Worm (Caenorhabditis elegans) whole organism, L4 larva: ENCODE results near the gene F47B8.3.
"Not testable (repeated sequence)": the region's sequence is repeated elsewhere in the genome, so short reads cannot be mapped to it uniquely, and the experiment has no call there.

Experiments
- F26F4.8 ChIP-seq: fragments of 200-800 bp; sonication (Bioruptor generic); conservative IDR thresholded peaks from 2 replicates; pipeline ENCODE4 v1.3.6; 2022; ENCODE audit warnings: missing genetic modification characterization, missing compliant biosample characterization
- F44E2.7 ChIP-seq: fragments of 200-800 bp; sonication (Bioruptor generic); IDR thresholded peaks from 2 replicates; pipeline ENCODE4 v2.1.2; 2022; ENCODE audit warnings: missing genetic modification characterization, missing compliant biosample characterization
- T20F7.1 ChIP-seq: fragments of 200-800 bp; sonication (Bioruptor generic); optimal IDR thresholded peaks from 2 replicates; lab custom pipeline; 2018; ENCODE audit warnings: mild to moderate bottlenecking, missing genetic modification characterization, missing compliant biosample characterization
- T26A8.4 ChIP-seq: fragments of 200-800 bp; sonication (Bioruptor generic); IDR thresholded peaks from 2 replicates; pipeline ENCODE4 v1.3.6; 2022; ENCODE audit warnings: missing genetic modification characterization, missing compliant biosample characterization
- ZK337.2 ChIP-seq: fragments of 200-800 bp; sonication (Bioruptor generic); IDR thresholded peaks from 2 replicates; pipeline ENCODE4 v1.3.6; 2022; ENCODE audit warnings: missing genetic modification reagents, missing genetic modification characterization, missing compliant biosample characterization
- aly-2 ChIP-seq: sonication (generic microtip); optimal IDR thresholded peaks from 2 replicates; lab custom pipeline; 2018; ENCODE audit warnings: missing biosample characterization, missing genetic modification characterization
- ceh-28 ChIP-seq: fragments of 150-350 bp; optimal IDR thresholded peaks from 2 replicates; lab custom pipeline; 2014; ENCODE audit warnings: missing biosample characterization, missing genetic modification reagents, missing genetic modification characterization
- ceh-62 ChIP-seq: sonication (generic microtip); optimal IDR thresholded peaks from 2 replicates; lab custom pipeline; 2017; ENCODE audit warnings: missing biosample characterization, missing genetic modification characterization
- ceh-82 ChIP-seq: sonication (generic microtip); optimal IDR thresholded peaks from 2 replicates; lab custom pipeline; 2017; ENCODE audit warnings: missing biosample characterization, missing genetic modification characterization
- dmd-8 ChIP-seq: fragments of 200-800 bp; sonication (Bioruptor generic); IDR thresholded peaks from 2 replicates; pipeline ENCODE4 v1.3.6; 2022; ENCODE audit warnings: missing genetic modification characterization, missing compliant biosample characterization
- duxl-1 ChIP-seq: sonication (generic microtip); optimal IDR thresholded peaks from 2 replicates; lab custom pipeline; 2016; ENCODE audit warnings: mild to moderate bottlenecking, missing genetic modification characterization, moderate library complexity, missing compliant biosample characterization; ENCODE audit not compliant: poor library complexity
- hif-1 ChIP-seq, 2 experiments: sonication (generic microtip); optimal IDR thresholded peaks; 2 replicates each; lab custom pipeline; 2016 to 2017; ENCODE audit warnings: missing compliant biosample characterization in 2 of 2, missing genetic modification characterization in 2 of 2, missing genetic modification reagents in 2 of 2, missing genotype in 2 of 2, mild to moderate bottlenecking in 1 of 2
- hlh-11 ChIP-seq: fragments of 200-800 bp; sonication (Bioruptor generic); optimal IDR thresholded peaks from 2 replicates; lab custom pipeline; 2018; ENCODE audit warnings: mild to moderate bottlenecking, missing genetic modification characterization, missing compliant biosample characterization
- hlh-30 ChIP-seq: sonication (generic microtip); optimal IDR thresholded peaks from 2 replicates; lab custom pipeline; 2017; ENCODE audit warnings: antibody characterized with exemption, mild to moderate bottlenecking, missing genetic modification characterization, missing compliant biosample characterization; ENCODE audit not compliant: insufficient read depth
- lim-7 ChIP-seq: fragments of 200-800 bp; sonication (Bioruptor generic); IDR thresholded peaks from 2 replicates; pipeline ENCODE4 v1.3.6; 2022; ENCODE audit warnings: missing genetic modification characterization, missing compliant biosample characterization
- lin-1 ChIP-seq: fragments of 200-800 bp; sonication (Bioruptor generic); IDR thresholded peaks from 2 replicates; pipeline ENCODE4 v1.3.6; 2022; ENCODE audit warnings: missing genetic modification reagents, missing genetic modification characterization, missing compliant biosample characterization
- lin-13 ChIP-seq: fragments of 150-350 bp; optimal IDR thresholded peaks from 2 replicates; lab custom pipeline; 2014; ENCODE audit warnings: missing biosample characterization, missing genetic modification reagents, missing genetic modification characterization
- lin-38 ChIP-seq: fragments of 200-800 bp; sonication (Bioruptor generic); IDR thresholded peaks from 2 replicates; pipeline ENCODE4 v1.3.6; 2022; ENCODE audit warnings: missing genetic modification reagents, missing genetic modification characterization, missing compliant biosample characterization
- lin-39 ChIP-seq: fragments of 150-350 bp; optimal IDR thresholded peaks from 2 replicates; lab custom pipeline; 2014; ENCODE audit warnings: missing biosample characterization, missing genetic modification reagents, missing genetic modification characterization
- lir-3 ChIP-seq: sonication (generic microtip); optimal IDR thresholded peaks from 2 replicates; lab custom pipeline; 2016; ENCODE audit warnings: mild to moderate bottlenecking, missing genetic modification characterization, missing compliant biosample characterization
- mdl-1 ChIP-seq, 2 experiments: fragments of 150-350 bp in 1 of 2; sonication (generic microtip) in 1 of 2; optimal IDR thresholded peaks; 2 replicates each; lab custom pipeline; 2014 to 2017; ENCODE audit warnings: missing biosample characterization in 2 of 2, missing genetic modification characterization in 2 of 2
- mxl-2 ChIP-seq: fragments of 200-800 bp; sonication (Bioruptor generic); conservative IDR thresholded peaks from 2 replicates; pipeline ENCODE4 v1.3.6; 2022; ENCODE audit warnings: missing genetic modification reagents, missing genetic modification characterization, missing compliant biosample characterization
- nhr-102 ChIP-seq: sonication (generic microtip); optimal IDR thresholded peaks from 2 replicates; lab custom pipeline; 2016; ENCODE audit warnings: mild to moderate bottlenecking, missing genetic modification characterization, moderate library complexity, missing compliant biosample characterization
- nhr-25 ChIP-seq: sonication (generic microtip); optimal IDR thresholded peaks from 2 replicates; lab custom pipeline; 2017; ENCODE audit warnings: missing genetic modification characterization, mild to moderate bottlenecking, missing compliant biosample characterization, antibody characterized with exemption, moderate library complexity, borderline replicate concordance; ENCODE audit not compliant: insufficient read depth
- nhr-42 ChIP-seq: fragments of 200-800 bp; sonication (Bioruptor generic); IDR thresholded peaks from 2 replicates; pipeline ENCODE4 v1.3.6; 2022; ENCODE audit warnings: missing genetic modification characterization, missing compliant biosample characterization
- nhr-48 ChIP-seq: sonication (generic microtip); optimal IDR thresholded peaks from 2 replicates; lab custom pipeline; 2016; ENCODE audit warnings: mild to moderate bottlenecking, missing genetic modification characterization, missing compliant biosample characterization
- nhr-76 ChIP-seq: fragments of 150-350 bp; optimal IDR thresholded peaks from 2 replicates; lab custom pipeline; 2014; ENCODE audit warnings: missing biosample characterization, missing genetic modification characterization
- pqm-1 ChIP-seq: sonication (generic microtip); optimal IDR thresholded peaks from 2 replicates; lab custom pipeline; 2017; ENCODE audit warnings: missing biosample characterization, missing genetic modification characterization
- sdz-12 ChIP-seq: fragments of 200-800 bp; sonication (Bioruptor generic); optimal IDR thresholded peaks from 2 replicates; lab custom pipeline; 2018; ENCODE audit warnings: mild to moderate bottlenecking, missing genetic modification characterization, missing compliant biosample characterization
- spr-3 ChIP-seq: fragments of 200-800 bp; sonication (Bioruptor generic); optimal IDR thresholded peaks from 2 replicates; lab custom pipeline; 2018; ENCODE audit warnings: mild to moderate bottlenecking, missing genetic modification characterization, missing compliant biosample characterization
- zip-2 ChIP-seq: fragments of 150-350 bp; optimal IDR thresholded peaks from 2 replicates; lab custom pipeline; 2014; ENCODE audit warnings: missing biosample characterization, missing genetic modification characterization
- ztf-11 ChIP-seq: fragments of 150-350 bp; optimal IDR thresholded peaks from 2 replicates; lab custom pipeline; 2014; ENCODE audit warnings: missing biosample characterization, missing genetic modification characterization

Gene F47B8.3

DNA sequence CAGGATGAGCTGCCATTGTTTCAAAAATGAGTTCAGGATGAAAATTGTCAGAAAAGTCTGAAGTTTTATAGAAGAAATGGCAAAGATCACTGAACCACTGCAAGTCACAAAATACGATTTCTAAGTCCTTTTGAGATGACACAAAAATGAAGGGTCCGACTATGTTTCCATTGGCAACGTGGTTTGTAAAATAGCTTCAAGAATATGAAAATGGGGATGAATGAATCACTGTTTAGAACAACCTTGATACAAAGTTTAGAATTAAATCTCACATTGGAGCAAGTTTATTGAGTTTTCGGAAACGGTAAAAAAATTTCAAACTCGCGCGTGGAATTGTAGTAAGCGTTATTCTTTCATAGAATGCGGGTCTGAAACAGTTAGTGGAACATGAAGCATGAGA is 11.7 kb downstream of the F47B8.3 start, which contains the start of gene ddn-3:
ddn-3 (minus strand) TSS at position 101 of the 400 bp plus-strand sequence.
- TF ChIP-seq dmd-8 (GFP tag; lab: Robert Waterston, UW) (no peak), ceh-62 (no peak), mxl-2 (GFP tag; lab: Robert Waterston, UW) (no peak), nhr-102 (tag; lab: Kevin White, UChicago) (no peak), sdz-12 (GFP tag; lab: Kevin White, UChicago) (no peak), aly-2 (tag; lab: Kevin White, UChicago) (no peak), spr-3 (GFP tag; lab: Kevin White, UChicago) (no peak), hlh-11 (tag; lab: Kevin White, UChicago) (no peak), nhr-42 (GFP tag; lab: Robert Waterston, UW) (no peak), lin-39 (tag; lab: Kevin White, UChicago) (no peak), duxl-1 (tag; lab: Kevin White, UChicago) (no peak), T26A8.4 (GFP tag; lab: Robert Waterston, UW) (no peak), lin-38 (GFP tag; lab: Robert Waterston, UW) (no peak), ZK337.2 (no peak)

- TF ChIP-seq ceh-82 (tag; lab: Kevin White, UChicago); F44E2.7; lin-13 (GFP tag; lab: Kevin White, UChicago): not testable (repeated sequence)
Observed at ce11 chrV:14309632-14310031, 13.2 kb downstream of the F47B8.3 start, which contains the start of gene F14D7.14. Gene F14D7.14, plus strand, starts transcription at chrV:14309932.

DNA sequence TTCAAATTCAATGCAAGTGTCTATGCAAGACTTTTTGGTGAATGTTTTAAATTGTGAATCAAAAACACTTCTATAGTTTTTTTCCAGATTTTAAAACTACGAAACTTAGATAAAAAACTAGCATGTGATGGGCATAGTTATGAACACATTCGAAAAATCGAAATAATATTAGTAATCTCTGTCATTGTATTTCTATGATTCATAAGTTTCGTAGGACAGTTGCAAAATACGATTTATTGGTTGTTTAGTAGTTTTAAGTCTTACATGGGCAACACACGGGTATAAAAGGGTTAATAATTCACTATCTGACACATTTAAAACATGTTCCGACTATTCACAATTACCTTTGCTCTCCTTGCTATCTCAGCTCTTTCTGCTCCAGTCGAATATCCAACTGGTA is 14.6 kb downstream of the F47B8.3 start, which contains the start of gene spig-5:
spig-5 (plus strand) TSS at position 301 of the 400 bp plus-strand sequence.
- TF ChIP-seq nhr-76; hif-1 (tag; optimal IDR thresholded peaks at IDR 0.05; lab: Kevin White, UChicago); lin-1 (GFP tag; lab: Robert Waterston, UW): not testable (repeated sequence)
- TF ChIP-seq, all 104 proteins: peak for 0; not testable (repeated sequence) for 104

- TF ChIP-seq nhr-48 (tag; lab: Kevin White, UChicago); ceh-28 (tag; lab: Kevin White, UChicago); mdl-1 (tag; optimal IDR thresholded peaks at IDR 0.05; lab: Kevin White, UChicago): not testable (repeated sequence)
Observed at ce11 chrV:14306771-14307170, 16.0 kb downstream of the F47B8.3 start, which contains the start of gene spig-4. Gene spig-4, minus strand, starts transcription at chrV:14306871.

- TF ChIP-seq F26F4.8 (GFP tag; lab: Robert Waterston, UW) (no peak), pqm-1 (tag; lab: Kevin White, UChicago) (peak; percentile 41), nhr-25 (tag; lab: Kevin White, UChicago) (no peak)
Observed at ce11 chrV:14301076-14301475, 21.7 kb downstream of the F47B8.3 start, which contains the start of gene F14D7.6. Gene F14D7.6, plus strand, starts transcription at chrV:14301413.

DNA sequence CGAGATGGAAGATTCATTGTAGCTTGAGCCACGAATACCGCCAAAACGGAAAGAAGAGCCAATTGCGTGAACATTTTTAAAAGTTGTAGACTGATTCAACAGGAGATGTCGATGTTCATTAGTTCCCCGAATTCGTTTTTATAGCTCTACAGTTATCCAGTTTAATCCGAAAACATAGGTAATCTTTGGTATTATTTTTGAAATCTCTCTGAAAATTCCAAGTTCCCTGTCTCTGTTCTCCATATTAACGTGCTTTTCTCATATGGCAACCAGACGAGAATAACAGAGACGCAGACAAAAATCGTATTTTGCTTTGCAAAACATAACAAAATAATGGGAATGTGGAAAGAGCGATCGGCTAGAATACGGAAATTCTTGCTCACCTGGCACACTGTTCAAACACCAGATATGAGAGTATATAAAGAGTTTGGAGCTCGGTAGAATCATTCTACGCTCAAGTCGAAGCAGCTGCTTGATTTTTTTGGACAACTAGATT is 23.2 kb downstream of the F47B8.3 start, which contains the start of the genes spig-3 and F14D7.12:
spig-3 (minus strand) TSS at position 101 of the 496 bp plus-strand sequence.
F14D7.12 (plus strand) TSS at position 446 of the 496 bp plus-strand sequence.
- TF ChIP-seq mxl-2 (GFP tag; lab: Robert Waterston, UW) (no peak), T20F7.1 (no peak), lir-3 (tag; lab: Kevin White, UChicago) (no peak), F44E2.7 (no peak), hlh-30 (tag; lab: Kevin White, UChicago) (no peak), duxl-1 (tag; lab: Kevin White, UChicago) (no peak), lin-1 (GFP tag; lab: Robert Waterston, UW) (no peak), lim-7 (GFP tag; lab: Robert Waterston, UW) (no peak), lin-13 (GFP tag; lab: Kevin White, UChicago) (no peak), zip-2 (no peak), ztf-11 (tag; lab: Kevin White, UChicago) (no peak)
